Fruit fly (Drosophila melanogaster) whole organism: Measurements from ENCODE around the gene kon.

Experiments
- CG8478 ChIP-seq: fragments of >200 bp; optimal IDR thresholded peaks from 2 replicates; lab custom pipeline; 2018; ENCODE audit warnings: inconsistent platforms
- Dll ChIP-seq: fragments of >200 bp; optimal IDR thresholded peaks from 2 replicates; lab custom pipeline; 2017
- EcR ChIP-seq, 2 experiments: fragments of >200 bp; optimal IDR thresholded peaks; 2 replicates each; lab custom pipeline; 2017; ENCODE audit warnings: missing biosample characterization in 2 of 2, missing genetic modification characterization in 2 of 2, missing genetic modification reagents in 2 of 2
- pan ChIP-seq: fragments of >200 bp; optimal IDR thresholded peaks from 2 replicates; lab custom pipeline; 2017
- psq ChIP-seq: fragments of >200 bp; optimal IDR thresholded peaks from 2 replicates; lab custom pipeline; 2017
- usp ChIP-seq: fragments of >200 bp; optimal IDR thresholded peaks from 2 replicates; lab custom pipeline; 2017; ENCODE audit warnings: missing biosample characterization, missing genetic modification characterization, mixed read lengths

- TF ChIP-seq CG8478 (lab: Kevin White, UChicago): no peak
- no peak for TF ChIP-seq psq
- no peak for TF ChIP-seq pan (lab: Kevin White, UChicago)
- no peak for TF ChIP-seq EcR (GFP tag; optimal IDR thresholded peaks at IDR 0.05; lab: Kevin White, UChicago)
- no peak for TF ChIP-seq usp (GFP tag; lab: Kevin White, UChicago)
- no peak for TF ChIP-seq Dll (lab: Kevin White, UChicago)
Observed at dm6 chr2L:18479177-18479521, 24.6 kb downstream of the kon start.
